Fruit fly (Drosophila melanogaster): ENCODE results near the gene Set8.

Set8 gene

DNA sequence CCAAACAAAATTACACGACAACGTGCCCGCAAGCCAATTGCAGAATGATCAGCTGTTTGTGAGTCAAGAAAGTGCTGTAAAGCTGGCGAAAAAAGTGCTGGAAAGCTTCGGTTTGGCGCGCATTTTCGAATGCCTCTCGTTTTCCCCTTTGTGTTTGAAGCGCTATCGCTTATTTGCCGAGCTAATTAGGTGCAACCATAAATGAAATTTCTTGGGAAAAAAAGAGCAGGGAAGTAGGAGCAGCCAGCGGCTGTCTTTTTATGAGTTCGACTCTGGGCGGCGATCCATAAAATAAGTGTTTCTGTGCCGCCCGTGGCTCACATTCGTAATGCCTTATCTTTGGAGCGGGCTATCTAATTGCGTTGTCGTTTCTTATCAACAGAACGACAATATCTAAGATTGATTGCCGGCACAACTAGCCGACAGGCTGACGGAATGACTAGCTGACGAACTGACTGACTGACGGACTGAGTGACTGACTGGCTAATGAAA lies 45.9 kb downstream of the Set8 start, which contains the start of gene Dnaaf5 (continued):
- TF ChIP-seq CG15073 (GFP tag; optimal IDR thresholded peaks at IDR 0.05) (no peak), z (GFP tag; IDR thresholded peaks at IDR 0.05) (no peak; the same call in 2 of the 3 replicates), Usf (GFP tag; optimal IDR thresholded peaks at IDR 0.05) (no peak), Nf-YB (GFP tag; optimal IDR thresholded peaks at IDR 0.05) (no peak), CG33213 (GFP tag; optimal IDR thresholded peaks at IDR 0.05) (no peak), hkb (optimal IDR thresholded peaks at IDR 0.05) (no peak), hkb (GFP tag; IDR thresholded peaks at IDR 0.05) (no peak), CG18262 (tag; optimal IDR thresholded peaks at IDR 0.05) (no peak), CG11085 (GFP tag; IDR thresholded peaks at IDR 0.05) (no peak), Xbp1 (GFP tag; optimal IDR thresholded peaks at IDR 0.05) (no peak), rib (GFP tag; IDR thresholded peaks at IDR 0.05) (no peak), TFAM (GFP tag; optimal IDR thresholded peaks at IDR 0.05) (no peak), gfzf (GFP tag; optimal IDR thresholded peaks at IDR 0.05) (no peak), Lim3 (GFP tag; IDR thresholded peaks at IDR 0.05) (peak; percentile 17; the same call in 1 of the 2 replicates), cwo (GFP tag; optimal IDR thresholded peaks at IDR 0.05) (peak; percentile 50), Ptx1 (GFP tag; IDR thresholded peaks at IDR 0.05) (no peak), Chrac-16 (GFP tag; optimal IDR thresholded peaks at IDR 0.05) (no peak), CG14050 (GFP tag; IDR thresholded peaks at IDR 0.05) (no peak), MBD-R2 (GFP tag; IDR thresholded peaks at IDR 0.05) (peak; percentile 51; the same call in 1 of the 2 replicates), YL-1 (GFP tag; optimal IDR thresholded peaks at IDR 0.05) (no peak), jigr1 (GFP tag; IDR thresholded peaks at IDR 0.05) (no peak), NC2β (GFP tag; optimal IDR thresholded peaks at IDR 0.05) (peak; percentile 21), slbo (GFP tag; IDR thresholded peaks at IDR 0.05) (peak; percentile 50), CG4707 (GFP tag; optimal IDR thresholded peaks at IDR 0.05) (no peak), CG15479 (GFP tag; optimal IDR thresholded peaks at IDR 0.05) (peak; percentile 51), CG10959 (GFP tag; IDR thresholded peaks at IDR 0.05) (no peak), klu (GFP tag; IDR thresholded peaks at IDR 0.05) (no peak), CG13624 (GFP tag; optimal IDR thresholded peaks at IDR 0.05) (peak; percentile 13), NC2α (GFP tag; optimal IDR thresholded peaks at IDR 0.05) (no peak), sna (GFP tag; IDR thresholded peaks at IDR 0.05; ENCODE audit: partially characterized antibody) (0 out of 2 replicates have a peak, but pooled peaks have one; percentile 17), Poxn (GFP tag; IDR thresholded peaks at IDR 0.05) (no peak), dan (GFP tag; IDR thresholded peaks at IDR 0.05) (no peak), Fer2 (tag; optimal IDR thresholded peaks at IDR 0.05) (no peak), CG12236 (GFP tag; optimal IDR thresholded peaks at IDR 0.05) (no peak), CG9727 (GFP tag; optimal IDR thresholded peaks at IDR 0.05) (no peak), Neu2 (GFP tag; optimal IDR thresholded peaks at IDR 0.05; ENCODE audit: borderline replicate concordance) (no peak), CG4820 (GFP tag; optimal IDR thresholded peaks at IDR 0.05) (no peak), CG11504 (tag; optimal IDR thresholded peaks at IDR 0.05) (peak; percentile 69), sr (GFP tag; IDR thresholded peaks at IDR 0.05) (no peak), bowl (GFP tag; IDR thresholded peaks at IDR 0.05) (no peak), CG10543 (GFP tag; optimal IDR thresholded peaks at IDR 0.05) (peak; percentile 70), Pdp1 (GFP tag; optimal IDR thresholded peaks at IDR 0.05) (peak; percentile 22 to 62), ems (GFP tag; optimal IDR thresholded peaks at IDR 0.05) (no peak), ftz-f1 (GFP tag; optimal IDR thresholded peaks at IDR 0.05) (no peak), CG4360 (GFP tag; IDR thresholded peaks at IDR 0.05) (no peak), tio (GFP tag; optimal IDR thresholded peaks at IDR 0.05) (no peak), fu2 (GFP tag; optimal IDR thresholded peaks at IDR 0.05) (no peak), trem (tag; optimal IDR thresholded peaks at IDR 0.05) (no peak), Elba2 (GFP tag; optimal IDR thresholded peaks at IDR 0.05) (no peak), CG1832 (GFP tag; optimal IDR thresholded peaks at IDR 0.05) (no peak), crp (GFP tag; optimal IDR thresholded peaks at IDR 0.05) (peak in 1 of 2 experiments; percentile 86), eyg (GFP tag; optimal IDR thresholded peaks at IDR 0.05) (peak; percentile 27)

All from whole organism, embryonic.